Worm (Caenorhabditis elegans): ENCODE data around the gene tag-267.
A peak's percentile ranks its signal among the peaks of the same experiment; 100 is the strongest.

tag-267 gene

ce11 chrIII:651587-651986 lies 11.0 kb downstream of the tag-267 start:
- TF ChIP-seq bed-1 (GFP tag; IDR thresholded peaks at IDR 0.05): no peak
- no peak for TF ChIP-seq F39B2.1 (GFP tag; IDR thresholded peaks at IDR 0.05)
- peak; percentile 63 for TF ChIP-seq nhr-80 (tag; optimal IDR thresholded peaks at IDR 0.05)
- no peak for TF ChIP-seq madf-8 (GFP tag; conservative IDR thresholded peaks at IDR 0.05)
- no peak for TF ChIP-seq efl-1 (GFP tag; optimal IDR thresholded peaks at IDR 0.05)
- TF ChIP-seq aptf-3 (GFP tag; IDR thresholded peaks at IDR 0.05): no peak
- no peak for TF ChIP-seq ceh-100 (GFP tag; IDR thresholded peaks at IDR 0.05)
- TF ChIP-seq ets-4 (GFP tag; optimal IDR thresholded peaks at IDR 0.05): no peak
- no peak for TF ChIP-seq hsf-1 (GFP tag; IDR thresholded peaks at IDR 0.05)

- TF ChIP-seq xnd-1 (tag; optimal IDR thresholded peaks at IDR 0.05) (peak; percentile 47), madf-8 (GFP tag; conservative IDR thresholded peaks at IDR 0.05) (peak; percentile 53), ceh-100 (GFP tag; IDR thresholded peaks at IDR 0.05) (no peak; the same call in 1 of the 2 replicates), madf-6 (GFP tag; IDR thresholded peaks at IDR 0.05) (peak; percentile 89), mcd-1 (GFP tag; IDR thresholded peaks at IDR 0.05) (peak; percentile 30; the same call in 1 of the 2 replicates), tlf-1 (GFP tag; optimal IDR thresholded peaks at IDR 0.05) (no peak), efl-1 (GFP tag; optimal IDR thresholded peaks at IDR 0.05) (peak; percentile 78), F52B5.7 (tag; optimal IDR thresholded peaks at IDR 0.05) (no peak), ceh-91 (GFP tag; IDR thresholded peaks at IDR 0.05) (0 out of 2 replicates have a peak, but pooled peaks have one; percentile 19), F33H1.4 (GFP tag; IDR thresholded peaks at IDR 0.05) (0 out of 2 replicates have a peak, but pooled peaks have one; percentile 12), aptf-2 (GFP tag; conservative IDR thresholded peaks at IDR 0.05) (0 out of 2 replicates have a peak, but pooled peaks have one; percentile 23), cebp-1 (GFP tag; IDR thresholded peaks at IDR 0.05) (0 out of 2 replicates have a peak, but pooled peaks have one; percentile 8), cebp-1 (tag; optimal IDR thresholded peaks at IDR 0.05) (peak; percentile 81), hmg-1.2 (GFP tag; IDR thresholded peaks at IDR 0.05) (peak; percentile 89), F49E8.2 (tag; optimal IDR thresholded peaks at IDR 0.05; ENCODE audit: insufficient read depth) (no peak), lsy-27 (tag; optimal IDR thresholded peaks at IDR 0.05; ENCODE audit: borderline replicate concordance, insufficient read depth) (no peak), C06A6.2 (GFP tag; conservative IDR thresholded peaks at IDR 0.05) (no peak), dox-1 (GFP tag; IDR thresholded peaks at IDR 0.05) (0 out of 2 replicates have a peak, but pooled peaks have one; percentile 21), madf-3 (GFP tag; IDR thresholded peaks at IDR 0.05) (0 out of 2 replicates have a peak, but pooled peaks have one; percentile 49), Y53F4B.3 (GFP tag; IDR thresholded peaks at IDR 0.05) (no peak)
Measured at ce11 chrIII:654365-654764, 13.8 kb downstream of the tag-267 start.

DNA sequence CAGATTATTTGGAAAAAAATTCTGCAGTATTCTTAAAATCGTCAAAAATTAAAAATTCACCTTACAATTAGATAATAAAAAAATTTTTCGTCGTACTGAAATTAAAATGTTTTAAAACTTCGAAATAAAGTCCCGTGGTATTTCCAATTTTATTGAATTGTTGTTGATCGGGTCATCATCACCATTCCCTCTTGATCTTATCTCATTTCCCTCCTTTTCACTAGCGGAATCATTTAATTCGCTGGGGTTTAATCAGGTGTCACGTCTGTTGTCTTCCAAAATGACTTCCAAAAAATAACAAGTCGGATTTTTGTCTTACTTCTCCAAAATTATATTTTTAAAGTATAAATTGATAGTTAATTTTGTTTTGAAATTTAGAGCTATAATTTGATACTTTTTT lies 16.1 kb downstream of the tag-267 start:
- TF ChIP-seq dpff-1 (tag; optimal IDR thresholded peaks at IDR 0.05) (no peak), akir-1 (GFP tag; optimal IDR thresholded peaks at IDR 0.05) (no peak), Y53G8AR.9 (GFP tag; conservative IDR thresholded peaks at IDR 0.05) (no peak), Y56A3A.18 (GFP tag; IDR thresholded peaks at IDR 0.05) (no peak), attf-3 (GFP tag; conservative IDR thresholded peaks at IDR 0.05) (no peak), lin-40 (tag; optimal IDR thresholded peaks at IDR 0.05) (no peak), ccch-3 (GFP tag; optimal IDR thresholded peaks at IDR 0.05) (no peak), Y53F4B.3 (GFP tag; IDR thresholded peaks at IDR 0.05) (no peak), attf-5 (GFP tag; optimal IDR thresholded peaks at IDR 0.05) (no peak), T07F8.4 (tag; optimal IDR thresholded peaks at IDR 0.05) (no peak), F23B12.7 (tag; optimal IDR thresholded peaks at IDR 0.05; ENCODE audit: insufficient read depth) (no peak), nhr-179 (tag; optimal IDR thresholded peaks at IDR 0.05) (no peak), repo-1 (tag; optimal IDR thresholded peaks at IDR 0.05) (no peak)
